Fruit fly (Drosophila melanogaster): ENCODE measurements around the gene CecC.

Gene CecC

DNA sequence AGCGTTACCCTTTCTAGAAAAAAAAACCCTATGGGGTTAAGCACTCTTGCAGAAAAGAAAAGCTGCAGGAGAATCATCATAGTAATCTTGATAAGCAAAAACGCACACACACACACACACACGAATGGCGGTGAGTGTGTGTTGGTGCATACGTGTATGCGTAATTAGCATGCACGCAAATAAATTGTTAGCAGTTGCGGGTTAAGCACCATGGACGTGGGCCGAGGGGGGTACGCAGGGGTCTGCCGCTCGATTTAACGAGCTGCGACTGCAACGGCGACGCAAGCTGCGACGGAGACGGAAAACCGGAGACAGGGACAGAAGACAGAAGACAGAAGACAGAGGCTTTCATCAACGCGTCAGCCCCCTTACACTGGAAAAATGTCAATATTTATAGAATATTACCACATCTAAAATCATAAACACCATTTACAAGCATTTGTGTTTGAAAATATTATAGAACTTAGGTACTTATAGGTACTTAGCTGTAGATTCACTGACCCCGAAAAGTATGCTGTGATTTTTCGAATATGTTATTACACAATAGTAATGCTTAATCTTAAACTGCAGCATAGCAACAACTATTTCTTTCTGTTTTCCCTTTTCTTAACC, 48.5 kb downstream of the CecC start:
- peak; percentile 66 for TF ChIP-seq Vsx2 (GFP tag; optimal IDR thresholded peaks at IDR 0.05; ENCODE audit: partially characterized antibody)
- no peak for TF ChIP-seq Hnf4 (GFP tag; optimal IDR thresholded peaks at IDR 0.05)

DNA sequence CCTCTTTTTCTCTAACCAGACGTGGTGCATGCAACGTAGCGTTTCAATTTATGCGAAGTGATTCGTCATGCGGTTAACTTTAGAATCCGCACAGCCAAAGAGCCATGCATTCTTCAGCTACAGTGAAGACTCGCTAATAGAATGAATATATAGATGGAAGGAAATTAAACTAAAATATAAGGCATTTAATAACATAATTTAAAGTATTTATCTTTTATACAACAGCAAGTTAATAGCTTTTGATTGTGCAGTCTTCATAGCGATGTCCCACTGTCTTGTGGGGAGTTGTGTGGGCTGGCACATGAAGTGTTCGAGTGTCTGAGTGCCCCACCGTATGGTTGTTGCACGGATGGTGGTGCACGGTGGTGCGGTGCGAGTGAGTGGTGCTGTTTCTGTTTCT, 49.1 kb downstream of the CecC start:
- peak; percentile 82 for TF ChIP-seq CrebA (GFP tag; optimal IDR thresholded peaks at IDR 0.05; ENCODE audit: borderline replicate concordance)
- TF ChIP-seq usp (GFP tag; optimal IDR thresholded peaks at IDR 0.05): no peak
- TF ChIP-seq Mio (GFP tag; optimal IDR thresholded peaks at IDR 0.05): peak; percentile 16
- no peak for TF ChIP-seq jim (GFP tag; optimal IDR thresholded peaks at IDR 0.05)
- no peak for TF ChIP-seq Abd-B (GFP tag; optimal IDR thresholded peaks at IDR 0.05)
- TF ChIP-seq pan (optimal IDR thresholded peaks at IDR 0.05): no peak
- peak; percentile 89 for TF ChIP-seq Sp1 (GFP tag; optimal IDR thresholded peaks at IDR 0.05)
- no peak for TF ChIP-seq Hr83 (GFP tag; optimal IDR thresholded peaks at IDR 0.05; ENCODE audit: poor library complexity, severe bottlenecking)
- no peak for TF ChIP-seq Dfd (GFP tag; optimal IDR thresholded peaks at IDR 0.05)
- TF ChIP-seq HLH106 (tag; optimal IDR thresholded peaks at IDR 0.05): peak; percentile 92
- TF ChIP-seq h (GFP tag; optimal IDR thresholded peaks at IDR 0.05): peak; percentile 92
- TF ChIP-seq dmrt93B (GFP tag; optimal IDR thresholded peaks at IDR 0.05): peak; percentile 67
- TF ChIP-seq foxo (GFP tag; optimal IDR thresholded peaks at IDR 0.05): peak; percentile 45 to 91
- peak; percentile 61 for TF ChIP-seq GATAd (GFP tag; optimal IDR thresholded peaks at IDR 0.05)
- no peak for TF ChIP-seq Rel (GFP tag; optimal IDR thresholded peaks at IDR 0.05)
- peak; percentile 75 for TF ChIP-seq Rel (tag; optimal IDR thresholded peaks at IDR 0.05)
- no peak for TF ChIP-seq dl (GFP tag; optimal IDR thresholded peaks at IDR 0.05; ENCODE audit: insufficient read depth in 1 of 2, partially characterized antibody in 2 of 2)
- peak; percentile 34 for TF ChIP-seq sv (GFP tag; optimal IDR thresholded peaks at IDR 0.05)
- TF ChIP-seq Hnf4 (GFP tag; optimal IDR thresholded peaks at IDR 0.05): peak; percentile 92
- TF ChIP-seq ey (GFP tag; optimal IDR thresholded peaks at IDR 0.05): peak; percentile 90
- TF ChIP-seq N (GFP tag; optimal IDR thresholded peaks at IDR 0.05): no peak
- TF ChIP-seq dsf (GFP tag; optimal IDR thresholded peaks at IDR 0.05; ENCODE audit: borderline replicate concordance): peak; percentile 20
- TF ChIP-seq tai (GFP tag; optimal IDR thresholded peaks at IDR 0.05): peak; percentile 84
- TF ChIP-seq Hr78 (GFP tag; optimal IDR thresholded peaks at IDR 0.05): no peak
- peak; percentile 80 for TF ChIP-seq woc (GFP tag; optimal IDR thresholded peaks at IDR 0.05)
- TF ChIP-seq CG9705 (GFP tag; optimal IDR thresholded peaks at IDR 0.05): peak; percentile 84
- peak; percentile 88 for TF ChIP-seq fru (GFP tag; optimal IDR thresholded peaks at IDR 0.05)
- peak; percentile 76 for TF ChIP-seq CG32264 (GFP tag; optimal IDR thresholded peaks at IDR 0.05)
- TF ChIP-seq br (GFP tag; optimal IDR thresholded peaks at IDR 0.05): peak; percentile 89
- no peak for TF ChIP-seq Vsx2 (GFP tag; optimal IDR thresholded peaks at IDR 0.05; ENCODE audit: partially characterized antibody)
- peak; percentile 90 for TF ChIP-seq OdsH (GFP tag; optimal IDR thresholded peaks at IDR 0.05)
- peak; percentile 91 for TF ChIP-seq brk (GFP tag; optimal IDR thresholded peaks at IDR 0.05)
- TF ChIP-seq rgr (GFP tag; optimal IDR thresholded peaks at IDR 0.05): peak; percentile 92
- TF ChIP-seq sage (GFP tag; optimal IDR thresholded peaks at IDR 0.05): peak; percentile 90
- TF ChIP-seq psq (GFP tag; optimal IDR thresholded peaks at IDR 0.05): peak; percentile 87
- no peak for TF ChIP-seq Dif (GFP tag; optimal IDR thresholded peaks at IDR 0.05; ENCODE audit: partially characterized antibody)
- TF ChIP-seq lola (GFP tag; optimal IDR thresholded peaks at IDR 0.05): no peak
- TF ChIP-seq Jra (GFP tag; optimal IDR thresholded peaks at IDR 0.05): peak; percentile 76
- no peak for TF ChIP-seq Myc (optimal IDR thresholded peaks at IDR 0.05)
